Fruit fly (Drosophila melanogaster) whole organism, embryonic: ENCODE data around the gene dgt2.

Experiments used
- Ada2b ChIP-seq: fragments of 200-800 bp; sonication (Bioruptor generic); IDR thresholded peaks from 2 replicates; pipeline ENCODE4 v1.3.6; 2022; ENCODE audit warnings: missing biosample characterization, missing genetic modification characterization
- Awh ChIP-seq: fragments of 200-800 bp; sonication (Bioruptor generic); IDR thresholded peaks from 2 replicates; pipeline ENCODE4, ENCODE4 v1.3.6; 2022; ENCODE audit warnings: missing biosample characterization, missing genetic modification characterization
- Bdp1 ChIP-seq: fragments of 200-800 bp; sonication (Bioruptor generic); optimal IDR thresholded peaks from 3 replicates; lab custom pipeline; 2016; ENCODE audit warnings: missing biosample characterization, missing genetic modification characterization
- CG10209 ChIP-seq: fragments of 200-800 bp; sonication (Bioruptor generic); optimal IDR thresholded peaks from 3 replicates; lab custom pipeline; 2017; ENCODE audit warnings: missing biosample characterization, mild to moderate bottlenecking, missing genetic modification characterization, missing genetic modification reagents
- CG10431 ChIP-seq: fragments of 200-800 bp; sonication (Bioruptor generic); optimal IDR thresholded peaks from 3 replicates; lab custom pipeline; 2018; ENCODE audit warnings: missing biosample characterization, mild to moderate bottlenecking, missing genetic modification characterization
- CG14441 ChIP-seq: fragments of 200-800 bp; sonication (Bioruptor generic); IDR thresholded peaks from 2 replicates; pipeline ENCODE4 v1.3.6; 2022; ENCODE audit warnings: missing biosample characterization, missing genetic modification characterization
- CG18619 ChIP-seq: fragments of 200-800 bp; sonication (Bioruptor generic); optimal IDR thresholded peaks from 3 replicates; lab custom pipeline; 2017; ENCODE audit warnings: missing biosample characterization, mild to moderate bottlenecking, missing genetic modification characterization
- CG2116 ChIP-seq: fragments of 200-800 bp; sonication (Bioruptor generic); optimal IDR thresholded peaks from 3 replicates; lab custom pipeline; 2018; ENCODE audit warnings: missing biosample characterization, mild to moderate bottlenecking, missing genetic modification characterization
- CG2120 ChIP-seq: fragments of 200-800 bp; sonication (Bioruptor generic); optimal IDR thresholded peaks from 3 replicates; lab custom pipeline; 2016; ENCODE audit warnings: missing biosample characterization, missing genetic modification characterization
- CG2202 ChIP-seq: fragments of 200-800 bp; sonication (Bioruptor generic); optimal IDR thresholded peaks from 2 replicates; lab custom pipeline; 2018; ENCODE audit warnings: missing biosample characterization, mild to moderate bottlenecking, missing genetic modification characterization
- CG31365 ChIP-seq: fragments of 200-800 bp; sonication (Bioruptor generic); optimal IDR thresholded peaks from 2 replicates; lab custom pipeline; 2018; ENCODE audit warnings: missing biosample characterization, mild to moderate bottlenecking, missing genetic modification characterization
- CG6175 ChIP-seq: fragments of 200-800 bp; sonication (Bioruptor generic); IDR thresholded peaks from 3 replicates; pipeline ENCODE4 v1.3.6; 2022; ENCODE audit warnings: missing biosample characterization, missing genetic modification characterization
- CG7556 ChIP-seq: fragments of 200-800 bp; sonication (Bioruptor generic); optimal IDR thresholded peaks from 2 replicates; lab custom pipeline; 2017; ENCODE audit warnings: missing biosample characterization, mild to moderate bottlenecking, missing genetic modification characterization
- CG8290 ChIP-seq, 3 experiments: fragments of 200-800 bp; sonication (Bioruptor generic); optimal IDR thresholded peaks; 2 replicates each; lab custom pipeline; 2016 to 2019; ENCODE audit warnings: missing biosample characterization in 3 of 3, missing genetic modification characterization in 3 of 3, mild to moderate bottlenecking in 2 of 3, moderate library complexity in 1 of 3
- CG8944 ChIP-seq: fragments of 200-800 bp; sonication (Bioruptor generic); optimal IDR thresholded peaks from 3 replicates; lab custom pipeline; 2016; ENCODE audit warnings: missing biosample characterization, missing genetic modification characterization
- CG9727 ChIP-seq: fragments of 200-800 bp; sonication (Bioruptor generic); optimal IDR thresholded peaks from 3 replicates; lab custom pipeline; 2017; ENCODE audit warnings: missing biosample characterization, mild to moderate bottlenecking, missing genetic modification characterization
- CG9932 ChIP-seq: fragments of 200-800 bp; sonication (Bioruptor generic); IDR thresholded peaks from 2 replicates; pipeline ENCODE4 v1.3.6; 2022; ENCODE audit warnings: missing biosample characterization, missing genetic modification characterization
- Camta ChIP-seq: fragments of 200-800 bp; sonication (Bioruptor generic); optimal IDR thresholded peaks from 2 replicates; lab custom pipeline; 2016; ENCODE audit warnings: missing biosample characterization, missing genetic modification characterization
- Dek ChIP-seq: fragments of 200-800 bp; sonication (Bioruptor generic); optimal IDR thresholded peaks from 3 replicates; lab custom pipeline; 2019; ENCODE audit warnings: missing biosample characterization, mild to moderate bottlenecking, missing genetic modification characterization, moderate library complexity
- Dfd ChIP-seq, 2 experiments: fragments of >200 bp; optimal IDR thresholded peaks; 2 replicates each; lab custom pipeline; 2017; ENCODE audit warnings: missing biosample characterization in 2 of 2, missing genetic modification characterization in 2 of 2
- Dip3 ChIP-seq: fragments of 200-800 bp; sonication (Bioruptor generic); optimal IDR thresholded peaks from 3 replicates; lab custom pipeline; 2016; ENCODE audit warnings: missing biosample characterization, missing genetic modification characterization
- Ets65A ChIP-seq: fragments of 200-800 bp; sonication (Bioruptor generic); peaks from one replicate; lab custom pipeline; 2016; ENCODE audit warnings: missing biosample characterization, missing genetic modification characterization
- Fer1 ChIP-seq: fragments of 200-800 bp; sonication (Bioruptor generic); optimal IDR thresholded peaks from 2 replicates; lab custom pipeline; 2017; ENCODE audit warnings: missing biosample characterization, mild to moderate bottlenecking, missing genetic modification characterization
- HLH54F ChIP-seq: fragments of 200-800 bp; sonication (Bioruptor generic); optimal IDR thresholded peaks from 3 replicates; lab custom pipeline; 2016; ENCODE audit warnings: missing biosample characterization, missing genetic modification characterization
- Hey ChIP-seq: fragments of 200-800 bp; sonication (Bioruptor generic); optimal IDR thresholded peaks from 3 replicates; lab custom pipeline; 2018; ENCODE audit warnings: missing biosample characterization, mild to moderate bottlenecking, missing genetic modification characterization
- Kr ChIP-seq: fragments of 200-800 bp; sonication (Bioruptor generic); optimal IDR thresholded peaks from 2 replicates; lab custom pipeline; 2017; ENCODE audit warnings: missing biosample characterization, mild to moderate bottlenecking, missing genetic modification characterization
- Neu2 ChIP-seq: fragments of 200-800 bp; sonication (Bioruptor generic); optimal IDR thresholded peaks from 3 replicates; lab custom pipeline; 2016; ENCODE audit warnings: missing biosample characterization, missing genetic modification characterization, borderline replicate concordance
- Oaz ChIP-seq: fragments of 200-800 bp; sonication (Bioruptor generic); IDR thresholded peaks from 2 replicates; pipeline ENCODE4 v1.3.6; 2022; ENCODE audit warnings: missing biosample characterization, missing genetic modification characterization
- Opbp ChIP-seq: fragments of 200-800 bp; sonication (Bioruptor generic); IDR thresholded peaks from 3 replicates; pipeline ENCODE4 v1.3.6; 2022; ENCODE audit warnings: missing biosample characterization, missing genetic modification characterization; ENCODE audit not compliant: partially characterized antibody
- Sox100B ChIP-seq: fragments of 200-800 bp; sonication (Bioruptor generic); optimal IDR thresholded peaks from 3 replicates; lab custom pipeline; 2018; ENCODE audit warnings: missing biosample characterization, mild to moderate bottlenecking, missing genetic modification characterization
- aop ChIP-seq: fragments of 200-800 bp; sonication (Bioruptor generic); IDR thresholded peaks from 2 replicates; pipeline ENCODE4 v1.3.6; 2022; ENCODE audit warnings: missing biosample characterization, missing genetic modification characterization
- ap ChIP-seq: fragments of 200-800 bp; sonication (Bioruptor generic); IDR thresholded peaks from 2 replicates; pipeline ENCODE4 v1.3.6; 2022; ENCODE audit warnings: missing biosample characterization, missing genetic modification characterization
- bowl ChIP-seq: fragments of 200-800 bp; sonication (Bioruptor generic); IDR thresholded peaks from 2 replicates; pipeline ENCODE4 v1.3.6; 2022; ENCODE audit warnings: missing biosample characterization, missing genetic modification characterization
- bsh ChIP-seq, 2 experiments: fragments of 200-800 bp; sonication (Bioruptor generic); optimal IDR thresholded peaks; 2 replicates each; lab custom pipeline; 2017 to 2018; ENCODE audit warnings: mild to moderate bottlenecking in 2 of 2, missing biosample characterization in 2 of 2, missing genetic modification characterization in 2 of 2, moderate library complexity in 1 of 2
- caup ChIP-seq: fragments of 200-800 bp; sonication (Bioruptor generic); optimal IDR thresholded peaks from 3 replicates; lab custom pipeline; 2017; ENCODE audit warnings: missing biosample characterization, mild to moderate bottlenecking, missing genetic modification characterization, moderate library complexity; ENCODE audit not compliant: severe bottlenecking
- chinmo ChIP-seq: fragments of 200-800 bp; sonication (Bioruptor generic); IDR thresholded peaks from 4 replicates; pipeline ENCODE4 v1.3.6; 2022; ENCODE audit warnings: missing biosample characterization, missing genetic modification characterization; ENCODE audit not compliant: partially characterized antibody
- crol ChIP-seq: fragments of 200-800 bp; sonication (Bioruptor generic); IDR thresholded peaks from 2 replicates; pipeline ENCODE4 v1.3.6; 2022; ENCODE audit warnings: missing biosample characterization, missing genetic modification characterization
- cwo ChIP-seq: fragments of 200-800 bp; sonication (Bioruptor generic); optimal IDR thresholded peaks from 3 replicates; lab custom pipeline; 2017; ENCODE audit warnings: missing biosample characterization, missing genetic modification characterization, mild to moderate bottlenecking, moderate library complexity, missing genetic modification reagents
- da ChIP-seq: fragments of 200-800 bp; sonication (Bioruptor generic); optimal IDR thresholded peaks from 2 replicates; lab custom pipeline; 2016; ENCODE audit warnings: missing biosample characterization, missing genetic modification characterization
- dimm ChIP-seq: fragments of 200-800 bp; sonication (Bioruptor generic); IDR thresholded peaks from 2 replicates; pipeline ENCODE4 v1.3.6; 2022; ENCODE audit warnings: missing biosample characterization, missing genetic modification characterization
- esg ChIP-seq: fragments of 200-800 bp; sonication (Bioruptor generic); conservative IDR thresholded peaks from 2 replicates; pipeline ENCODE4 v1.3.6; 2022; ENCODE audit warnings: missing biosample characterization, missing genetic modification characterization
- fd102C ChIP-seq: fragments of 200-800 bp; sonication (Bioruptor generic); optimal IDR thresholded peaks from 2 replicates; lab custom pipeline; 2018; ENCODE audit warnings: missing biosample characterization, mild to moderate bottlenecking, missing genetic modification characterization, moderate library complexity
- klu ChIP-seq: fragments of 200-800 bp; sonication (Bioruptor generic); IDR thresholded peaks from 2 replicates; pipeline ENCODE4 v1.3.6; 2022; ENCODE audit warnings: missing biosample characterization, missing genetic modification characterization
- mam ChIP-seq: fragments of 200-800 bp; sonication (Bioruptor generic); optimal IDR thresholded peaks from 3 replicates; lab custom pipeline; 2016; ENCODE audit warnings: missing biosample characterization, missing genetic modification characterization
- mld ChIP-seq: fragments of 200-800 bp; sonication (Bioruptor generic); IDR thresholded peaks from 3 replicates; pipeline ENCODE4 v1.3.6; 2022; ENCODE audit warnings: missing biosample characterization, missing genetic modification characterization; ENCODE audit not compliant: partially characterized antibody
- pum ChIP-seq: fragments of 200-800 bp; sonication (Bioruptor generic); optimal IDR thresholded peaks from 2 replicates; lab custom pipeline; 2016; ENCODE audit warnings: missing biosample characterization, missing genetic modification characterization
- sima ChIP-seq: fragments of 200-800 bp; sonication (Bioruptor generic); optimal IDR thresholded peaks from 2 replicates; lab custom pipeline; 2016; ENCODE audit warnings: missing biosample characterization, missing genetic modification characterization
- tin ChIP-seq: fragments of 200-800 bp; sonication (Bioruptor generic); optimal IDR thresholded peaks from 3 replicates; lab custom pipeline; 2016; ENCODE audit warnings: missing biosample characterization, missing genetic modification characterization
- z ChIP-seq: fragments of 200-800 bp; sonication (Bioruptor generic); IDR thresholded peaks from 3 replicates; pipeline ENCODE4 v1.3.6; 2022; ENCODE audit warnings: missing biosample characterization, missing genetic modification characterization
- zf30C ChIP-seq: fragments of 200-800 bp; sonication (Bioruptor generic); optimal IDR thresholded peaks from 3 replicates; lab custom pipeline; 2018; ENCODE audit warnings: missing biosample characterization, mild to moderate bottlenecking, missing genetic modification characterization
- zfh2 ChIP-seq: fragments of 200-800 bp; sonication (Bioruptor generic); optimal IDR thresholded peaks from 2 replicates; lab custom pipeline; 2016; ENCODE audit warnings: missing biosample characterization, missing genetic modification characterization

Gene dgt2

DNA sequence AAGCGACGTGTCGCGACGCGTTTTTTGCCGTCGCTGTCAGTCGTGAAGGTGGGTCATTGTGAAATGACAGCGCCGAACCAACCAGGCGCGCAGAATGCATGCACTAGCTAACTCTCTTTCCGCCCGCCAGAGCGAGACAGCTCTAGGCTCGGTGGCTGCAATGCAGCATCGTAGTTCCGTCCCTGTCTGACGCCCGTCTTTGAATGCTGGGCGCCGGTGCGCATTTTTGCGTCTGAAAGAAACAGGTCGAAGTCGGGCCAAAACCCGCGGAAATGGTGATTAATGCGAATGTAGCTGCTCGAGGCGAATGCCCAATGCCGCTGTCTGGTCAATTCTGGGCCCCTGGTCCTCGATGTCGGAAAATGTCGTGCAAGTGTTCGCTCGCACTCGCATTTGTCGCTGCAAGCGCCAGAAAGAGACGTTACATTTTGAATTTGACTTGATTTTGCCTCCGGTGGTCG, 17.6 kb downstream of the dgt2 start (continued):
- TF ChIP-seq Dek (peak; percentile 47), Ada2b (GFP tag; lab: Robert Waterston, UW) (no peak), bowl (GFP tag; lab: Robert Waterston, UW) (no peak), sima (GFP tag; lab: Kevin White, UChicago) (no peak), CG14441 (GFP tag; lab: Robert Waterston, UW) (no peak), Neu2 (GFP tag; lab: Kevin White, UChicago) (no peak), CG8290 (GFP tag; optimal IDR thresholded peaks at IDR 0.05; lab: Kevin White, UChicago) (peak; percentile 53), CG8290 (tag; optimal IDR thresholded peaks at IDR 0.05; lab: Kevin White, UChicago) (peak; percentile 90 to 93), Dip3 (GFP tag; lab: Kevin White, UChicago) (no peak), bsh (GFP tag; optimal IDR thresholded peaks at IDR 0.05; lab: Kevin White, UChicago) (peak; percentile 38 to 75), z (no peak), HLH54F (GFP tag; lab: Kevin White, UChicago) (no peak), CG9727 (GFP tag; lab: Kevin White, UChicago) (no peak), mam (peak; percentile 12), CG8944 (no peak), klu (GFP tag; lab: Robert Waterston, UW) (no peak), aop (GFP tag; lab: Robert Waterston, UW) (no peak), Oaz (GFP tag; lab: Robert Waterston, UW) (no peak), Fer1 (GFP tag; lab: Kevin White, UChicago) (peak; percentile 79), pum (GFP tag; lab: Kevin White, UChicago) (peak; percentile 5), da (GFP tag; lab: Kevin White, UChicago) (no peak), CG2120 (GFP tag; lab: Kevin White, UChicago) (no peak), CG6175 (GFP tag; lab: Robert Waterston, UW) (no peak), fd102C (GFP tag; lab: Kevin White, UChicago) (peak; percentile 50), Dfd (GFP tag; optimal IDR thresholded peaks at IDR 0.05; lab: Kevin White, UChicago) (no peak), Hey (tag; lab: Kevin White, UChicago) (peak; percentile 75), Awh (no peak), chinmo (GFP tag; lab: Robert Waterston, UW) (no peak), CG7556 (GFP tag; lab: Kevin White, UChicago) (no peak), zf30C (GFP tag; lab: Kevin White, UChicago) (peak; percentile 14), dimm (no peak), CG10431 (peak; percentile 85), CG2202 (tag; lab: Kevin White, UChicago) (no peak), mld (GFP tag; lab: Robert Waterston, UW) (no peak), CG10209 (GFP tag; lab: Kevin White, UChicago) (peak; percentile 47), Ets65A (GFP tag; lab: Kevin White, UChicago) (no peak), Sox100B (peak; percentile 35), ap (GFP tag; lab: Robert Waterston, UW) (no peak), Kr (GFP tag; lab: Kevin White, UChicago) (peak; percentile 90), tin (GFP tag; lab: Kevin White, UChicago) (peak; percentile 2), Bdp1 (GFP tag; lab: Kevin White, UChicago) (peak; percentile 14), CG31365 (tag; lab: Kevin White, UChicago) (peak; percentile 67), Opbp (GFP tag; lab: Robert Waterston, UW) (no peak), esg (GFP tag; lab: Robert Waterston, UW) (no peak), CG2116 (GFP tag; lab: Kevin White, UChicago) (no peak), cwo (GFP tag; lab: Kevin White, UChicago) (peak; percentile 94), CG18619 (GFP tag; lab: Kevin White, UChicago) (peak; percentile 29), zfh2 (GFP tag; lab: Kevin White, UChicago) (no peak), crol (no peak), Camta (GFP tag; lab: Kevin White, UChicago) (peak; percentile 16), CG9932 (GFP tag; lab: Robert Waterston, UW) (no peak), caup (GFP tag; lab: Kevin White, UChicago) (peak; percentile 45)
